Worm (Caenorhabditis elegans): ENCODE results near the gene ptr-20.

ptr-20 gene

DNA sequence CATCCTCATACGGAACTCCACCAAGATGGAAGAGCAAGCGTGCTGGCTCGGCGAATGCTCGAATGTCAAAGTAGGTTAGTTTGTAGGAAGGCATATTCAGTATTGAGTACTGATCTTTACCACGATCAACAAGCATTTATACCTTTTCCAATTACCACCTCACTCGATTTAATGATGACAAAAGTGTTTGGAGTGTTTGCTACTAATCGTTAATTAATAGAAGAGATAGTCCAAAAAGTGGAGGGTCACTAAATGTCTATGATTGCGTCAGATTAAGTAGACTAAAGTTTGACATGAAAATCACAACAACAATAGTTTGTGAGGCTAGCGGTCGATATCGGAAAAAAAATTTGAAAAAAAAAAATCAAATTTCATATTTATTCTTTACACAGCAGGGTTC, 25.2 kb downstream of the ptr-20 start, which contains the start of gene gst-34:
TSS of gene gst-34 (minus strand) at position 101 of the 400 bp plus-strand sequence.
- no peak for TF ChIP-seq unc-62 (GFP tag; optimal IDR thresholded peaks at IDR 0.05 in 1 of 2)
- TF ChIP-seq unc-62 (tag; optimal IDR thresholded peaks at IDR 0.05): no peak
- TF ChIP-seq nhr-25 (tag; optimal IDR thresholded peaks at IDR 0.05; ENCODE audit: borderline replicate concordance, insufficient read depth): no peak
- TF ChIP-seq spr-1 (tag; optimal IDR thresholded peaks at IDR 0.05): no peak
- TF ChIP-seq daf-12 (tag; optimal IDR thresholded peaks at IDR 0.05): no peak
- no peak for TF ChIP-seq attf-4 (tag; optimal IDR thresholded peaks at IDR 0.05)
- TF ChIP-seq ama-1 (optimal IDR thresholded peaks at IDR 0.05): no peak

DNA sequence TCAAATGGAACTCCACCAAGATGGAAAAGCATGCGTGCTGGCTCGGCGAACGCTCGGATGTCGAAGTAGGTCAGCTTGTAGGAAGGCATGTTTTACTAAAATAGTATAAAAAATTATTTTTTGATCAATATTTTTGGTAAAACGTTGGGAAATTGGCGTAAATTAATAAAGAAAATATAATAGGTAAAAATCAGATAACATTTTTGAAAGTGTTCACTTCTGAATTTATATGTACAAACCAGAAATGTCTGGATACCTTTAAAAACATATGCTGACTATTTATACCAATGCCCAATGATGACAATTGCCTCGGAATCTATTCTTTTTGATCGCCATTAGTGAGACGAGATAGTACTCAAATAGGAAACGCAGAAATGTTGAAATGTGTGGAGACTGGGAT, 27.3 kb downstream of the ptr-20 start, which contains the start of gene gst-35:
TSS of gene gst-35 (minus strand) at position 101 of the 400 bp plus-strand sequence.
- TF ChIP-seq fos-1 (tag; optimal IDR thresholded peaks at IDR 0.05) (no peak), mes-2 (tag; optimal IDR thresholded peaks at IDR 0.05; ENCODE audit: poor library complexity, severe bottlenecking) (no peak), hmg-1.1 (GFP tag; IDR thresholded peaks at IDR 0.05) (no peak), aly-2 (tag; optimal IDR thresholded peaks at IDR 0.05) (no peak), ceh-44 (GFP tag; IDR thresholded peaks at IDR 0.05) (no peak), zfp-2 (tag; optimal IDR thresholded peaks at IDR 0.05) (no peak), ZK337.2 (GFP tag; IDR thresholded peaks at IDR 0.05) (no peak), zip-2 (tag; optimal IDR thresholded peaks at IDR 0.05) (no peak)

DNA sequence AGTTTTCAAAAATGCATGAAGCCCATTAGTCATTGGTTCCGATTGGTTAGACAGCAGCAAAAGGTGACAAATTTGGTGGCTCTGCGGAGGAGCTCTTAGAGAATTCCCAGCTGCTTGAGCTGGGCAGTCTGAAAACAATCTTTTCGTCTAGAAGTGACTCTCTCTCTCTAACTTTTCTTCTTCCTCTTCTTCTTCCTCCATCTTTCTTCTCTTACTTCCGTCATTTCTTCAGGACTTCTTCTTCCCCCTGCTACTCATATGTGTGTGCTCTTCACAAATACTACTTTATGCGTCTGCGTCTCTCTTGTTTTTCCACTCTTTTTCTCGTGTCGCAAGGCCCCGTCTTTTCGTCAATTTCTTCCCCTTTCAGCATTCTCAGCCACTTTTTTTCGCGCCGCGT, 32.0 kb downstream of the ptr-20 start:
- no peak for TF ChIP-seq ceh-28 (tag; optimal IDR thresholded peaks at IDR 0.05)
- TF ChIP-seq mep-1 (tag; optimal IDR thresholded peaks at IDR 0.05): peak; percentile 27
- TF ChIP-seq zfp-3 (GFP tag; conservative IDR thresholded peaks at IDR 0.05): no peak
- no peak for TF ChIP-seq ctbp-1 (GFP tag; IDR thresholded peaks at IDR 0.05)
- TF ChIP-seq mes-2 (tag; optimal IDR thresholded peaks at IDR 0.05; ENCODE audit: poor library complexity, severe bottlenecking): peak; percentile 33
- peak in 1 of 2 experiments; percentile 8 for TF ChIP-seq unc-62 (GFP tag; optimal IDR thresholded peaks at IDR 0.05 in 1 of 2)
- no peak for TF ChIP-seq unc-62 (tag; optimal IDR thresholded peaks at IDR 0.05)
- no peak for TF ChIP-seq ZK546.5 (tag; optimal IDR thresholded peaks at IDR 0.05)
- no peak for TF ChIP-seq F10B5.3 (tag; optimal IDR thresholded peaks at IDR 0.05)
- no peak for TF ChIP-seq nhr-237 (tag; optimal IDR thresholded peaks at IDR 0.05)
- no peak for TF ChIP-seq mxl-3 (GFP tag; optimal IDR thresholded peaks at IDR 0.05)
- TF ChIP-seq php-3 (GFP tag; IDR thresholded peaks at IDR 0.05): no peak
- peak; percentile 51 for TF ChIP-seq rbr-2 (tag; optimal IDR thresholded peaks at IDR 0.05)
- TF ChIP-seq spr-3 (GFP tag; optimal IDR thresholded peaks at IDR 0.05): no peak
- TF ChIP-seq dmd-6 (GFP tag; IDR thresholded peaks at IDR 0.05): no peak; the same call in 1 of the 2 replicates
- TF ChIP-seq nhr-111 (GFP tag; optimal IDR thresholded peaks at IDR 0.05): no peak
- peak; percentile 36 for TF ChIP-seq fkh-10 (GFP tag; optimal IDR thresholded peaks at IDR 0.05)
- TF ChIP-seq zfp-2 (tag; optimal IDR thresholded peaks at IDR 0.05): no peak
- TF ChIP-seq nhr-42 (GFP tag; IDR thresholded peaks at IDR 0.05): 0 out of 2 replicates have a peak, but pooled peaks have one; percentile 22
- no peak for TF ChIP-seq set-16 (GFP tag; IDR thresholded peaks at IDR 0.05)
- no peak for TF ChIP-seq ztf-7 (tag; optimal IDR thresholded peaks at IDR 0.05)
- TF ChIP-seq hlh-30 (tag; optimal IDR thresholded peaks at IDR 0.05; ENCODE audit: insufficient read depth): peak; percentile 46
- no peak for TF ChIP-seq unc-130 (GFP tag; optimal IDR thresholded peaks at IDR 0.05)
- no peak for TF ChIP-seq dpl-1 (GFP tag; optimal IDR thresholded peaks at IDR 0.05)
- TF ChIP-seq Y48G9A.11 (GFP tag; IDR thresholded peaks at IDR 0.05): no peak
- TF ChIP-seq R02D3.7 (tag; optimal IDR thresholded peaks at IDR 0.05): no peak
- TF ChIP-seq F37D6.2 (tag; optimal IDR thresholded peaks at IDR 0.05): no peak
- no peak for TF ChIP-seq ceh-82 (tag; optimal IDR thresholded peaks at IDR 0.05)
- TF ChIP-seq fos-1 (tag; optimal IDR thresholded peaks at IDR 0.05): no peak
- TF ChIP-seq hmg-1.1 (GFP tag; IDR thresholded peaks at IDR 0.05): peak; percentile 54
- TF ChIP-seq lsy-2 (tag; optimal IDR thresholded peaks at IDR 0.05): peak in 1 of 2 experiments; percentile 5
- TF ChIP-seq pha-4 (GFP tag; IDR thresholded peaks at IDR 0.05): no peak
- no peak for TF ChIP-seq pha-4 (tag; optimal IDR thresholded peaks at IDR 0.05)
- TF ChIP-seq nhr-77 (tag; optimal IDR thresholded peaks at IDR 0.05): no peak
- TF ChIP-seq snpc-1.2 (GFP tag; IDR thresholded peaks at IDR 0.05): no peak
- no peak for TF ChIP-seq snpc-4 (tag; optimal IDR thresholded peaks at IDR 0.05)
- TF ChIP-seq lin-1 (GFP tag; IDR thresholded peaks at IDR 0.05): no peak
- TF ChIP-seq hif-1 (tag; optimal IDR thresholded peaks at IDR 0.05): no peak
- TF ChIP-seq aha-1 (tag): peak; percentile 35

All from whole organism, L4 larva.